Fruit fly (Drosophila melanogaster) whole organism, embryonic: ENCODE data around the gene CG5196.

Source experiments
- Adf1 ChIP-seq: fragments of 200-800 bp; sonication (Bioruptor generic); IDR thresholded peaks from 2 replicates; pipeline ENCODE4 v1.3.6; 2022; ENCODE audit warnings: missing biosample characterization, missing genetic modification characterization
- Bgb ChIP-seq: fragments of 200-800 bp; sonication (Bioruptor generic); IDR thresholded peaks from 2 replicates; pipeline ENCODE4 v1.3.6; 2022; ENCODE audit warnings: missing biosample characterization, missing genetic modification characterization; ENCODE audit not compliant: partially characterized antibody
- CG10321 ChIP-seq: fragments of 200-800 bp; sonication (Bioruptor generic); IDR thresholded peaks from 2 replicates; pipeline ENCODE4 v1.3.6; 2022; ENCODE audit warnings: missing biosample characterization, missing genetic modification characterization
- CG11504 ChIP-seq: fragments of 200-800 bp; sonication (Bioruptor generic); optimal IDR thresholded peaks from 3 replicates; lab custom pipeline; 2019; ENCODE audit warnings: missing biosample characterization, mild to moderate bottlenecking, missing genetic modification characterization, moderate library complexity
- CG11723 ChIP-seq: fragments of 200-800 bp; sonication (Bioruptor generic); optimal IDR thresholded peaks from 2 replicates; lab custom pipeline; 2017; ENCODE audit warnings: missing biosample characterization, mild to moderate bottlenecking, missing genetic modification characterization
- CG12104 ChIP-seq: fragments of 200-800 bp; sonication (Bioruptor generic); optimal IDR thresholded peaks from 3 replicates; lab custom pipeline; 2016; ENCODE audit warnings: missing biosample characterization, missing genetic modification characterization
- CG12391 ChIP-seq: fragments of 200-800 bp; sonication (Bioruptor generic); optimal IDR thresholded peaks from 3 replicates; lab custom pipeline; 2018; ENCODE audit warnings: missing biosample characterization, mild to moderate bottlenecking, missing genetic modification characterization, moderate library complexity
- CG13296 ChIP-seq: fragments of 200-800 bp; sonication (Bioruptor generic); optimal IDR thresholded peaks from 3 replicates; lab custom pipeline; 2018; ENCODE audit warnings: missing biosample characterization, mild to moderate bottlenecking, missing genetic modification characterization
- CG14014 ChIP-seq: fragments of 200-800 bp; sonication (Bioruptor generic); IDR thresholded peaks from 2 replicates; pipeline ENCODE4 v1.3.6; 2022; ENCODE audit warnings: missing biosample characterization, missing genetic modification characterization
- CG15269 ChIP-seq: fragments of 200-800 bp; sonication (Bioruptor generic); optimal IDR thresholded peaks from 2 replicates; lab custom pipeline; 2018; ENCODE audit warnings: missing biosample characterization, mild to moderate bottlenecking, missing genetic modification characterization, moderate library complexity
- CG16779 ChIP-seq: fragments of 200-800 bp; sonication (Bioruptor generic); IDR thresholded peaks from 2 replicates; pipeline ENCODE4 v1.3.6; 2022; ENCODE audit warnings: missing biosample characterization, missing genetic modification characterization
- CG17186 ChIP-seq: fragments of 200-800 bp; sonication (Bioruptor generic); optimal IDR thresholded peaks from 3 replicates; lab custom pipeline; 2017; ENCODE audit warnings: missing biosample characterization, missing genetic modification reagents, missing genetic modification characterization
- CG18619 ChIP-seq: fragments of 200-800 bp; sonication (Bioruptor generic); optimal IDR thresholded peaks from 3 replicates; lab custom pipeline; 2017; ENCODE audit warnings: missing biosample characterization, mild to moderate bottlenecking, missing genetic modification characterization
- CG33213 ChIP-seq: fragments of 200-800 bp; sonication (Bioruptor generic); optimal IDR thresholded peaks from 3 replicates; lab custom pipeline; 2016; ENCODE audit warnings: missing biosample characterization, missing genetic modification characterization
- CG34224 ChIP-seq: fragments of 200-800 bp; sonication (Bioruptor generic); IDR thresholded peaks from 3 replicates; pipeline ENCODE4 v1.3.6; 2022; ENCODE audit warnings: missing biosample characterization, missing genetic modification characterization; ENCODE audit not compliant: partially characterized antibody
- CG34422 ChIP-seq: fragments of 200-800 bp; sonication (Bioruptor generic); IDR thresholded peaks from 3 replicates; pipeline ENCODE4 v1.3.6; 2022; ENCODE audit warnings: missing biosample characterization, missing genetic modification characterization
- CG5245 ChIP-seq: fragments of 200-800 bp; sonication (Bioruptor generic); optimal IDR thresholded peaks from 3 replicates; lab custom pipeline; 2016; ENCODE audit warnings: missing biosample characterization, missing genetic modification characterization
- CG6272 ChIP-seq: fragments of 200-800 bp; sonication (Bioruptor generic); IDR thresholded peaks from 2 replicates; pipeline ENCODE4 v1.3.6; 2022; ENCODE audit warnings: missing biosample characterization, missing genetic modification characterization
- CG7372 ChIP-seq: fragments of 200-800 bp; sonication (Bioruptor generic); IDR thresholded peaks from 2 replicates; pipeline ENCODE4 v1.3.6; 2022; ENCODE audit warnings: missing biosample characterization, missing genetic modification characterization
- CG7839 ChIP-seq: fragments of 200-800 bp; sonication (Bioruptor generic); optimal IDR thresholded peaks from 3 replicates; lab custom pipeline; 2018; ENCODE audit warnings: missing biosample characterization, mild to moderate bottlenecking, missing genetic modification characterization, moderate library complexity
- CG7987 ChIP-seq: fragments of 200-800 bp; sonication (Bioruptor generic); optimal IDR thresholded peaks from 2 replicates; lab custom pipeline; 2018; ENCODE audit warnings: missing biosample characterization, mild to moderate bottlenecking, missing genetic modification characterization, moderate library complexity
- CG8944 ChIP-seq: fragments of 200-800 bp; sonication (Bioruptor generic); optimal IDR thresholded peaks from 3 replicates; lab custom pipeline; 2016; ENCODE audit warnings: missing biosample characterization, missing genetic modification characterization
- CG9932 ChIP-seq: fragments of 200-800 bp; sonication (Bioruptor generic); IDR thresholded peaks from 2 replicates; pipeline ENCODE4 v1.3.6; 2022; ENCODE audit warnings: missing biosample characterization, missing genetic modification characterization
- Camta ChIP-seq: fragments of 200-800 bp; sonication (Bioruptor generic); optimal IDR thresholded peaks from 2 replicates; lab custom pipeline; 2016; ENCODE audit warnings: missing biosample characterization, missing genetic modification characterization
- D19B ChIP-seq: fragments of 200-800 bp; sonication (Bioruptor generic); optimal IDR thresholded peaks from 2 replicates; lab custom pipeline; 2017; ENCODE audit warnings: missing biosample characterization, mild to moderate bottlenecking, missing genetic modification characterization
- E2f2 ChIP-seq: fragments of 200-800 bp; sonication (Bioruptor generic); IDR thresholded peaks from 2 replicates; pipeline ENCODE4 v1.3.6; 2022; ENCODE audit warnings: missing biosample characterization, missing genetic modification characterization
- Ets97D ChIP-seq: fragments of 200-800 bp; sonication (Bioruptor generic); optimal IDR thresholded peaks from 3 replicates; lab custom pipeline; 2016; ENCODE audit warnings: missing biosample characterization, missing genetic modification characterization
- H15 ChIP-seq: fragments of 200-800 bp; sonication (Bioruptor generic); IDR thresholded peaks from 3 replicates; pipeline ENCODE4 v1.3.6; 2022; ENCODE audit warnings: missing biosample characterization, missing genetic modification characterization
- Hr78 ChIP-seq, 2 experiments: fragments of 200-800 bp in 1 of 2; fragments of >200 bp in 1 of 2; sonication (Bioruptor generic) in 1 of 2; optimal IDR thresholded peaks; 2 replicates each; lab custom pipeline; 2017 to 2019; ENCODE audit warnings: missing biosample characterization in 2 of 2, missing genetic modification characterization in 2 of 2, mild to moderate bottlenecking in 1 of 2, moderate library complexity in 1 of 2
- Lim3 ChIP-seq: fragments of 200-800 bp; sonication (Bioruptor generic); IDR thresholded peaks from 2 replicates; pipeline ENCODE4 v1.3.6; 2022; ENCODE audit warnings: missing biosample characterization, missing genetic modification characterization
- Opbp ChIP-seq: fragments of 200-800 bp; sonication (Bioruptor generic); IDR thresholded peaks from 3 replicates; pipeline ENCODE4 v1.3.6; 2022; ENCODE audit warnings: missing biosample characterization, missing genetic modification characterization; ENCODE audit not compliant: partially characterized antibody
- Rx ChIP-seq: fragments of 200-800 bp; sonication (Bioruptor generic); IDR thresholded peaks from 2 replicates; pipeline ENCODE4 v1.3.6; 2022; ENCODE audit warnings: missing biosample characterization, missing genetic modification characterization
- Sox102F ChIP-seq: fragments of 200-800 bp; sonication (Bioruptor generic); optimal IDR thresholded peaks from 2 replicates; lab custom pipeline; 2018; ENCODE audit warnings: missing biosample characterization, mild to moderate bottlenecking, missing genetic modification characterization, moderate library complexity
- Sry-δ ChIP-seq: fragments of 200-800 bp; sonication (Bioruptor generic); optimal IDR thresholded peaks from 2 replicates; lab custom pipeline; 2016; ENCODE audit warnings: missing biosample characterization, missing genetic modification characterization
- ap ChIP-seq: fragments of 200-800 bp; sonication (Bioruptor generic); IDR thresholded peaks from 2 replicates; pipeline ENCODE4 v1.3.6; 2022; ENCODE audit warnings: missing biosample characterization, missing genetic modification characterization
- btn ChIP-seq: fragments of 200-800 bp; sonication (Bioruptor generic); optimal IDR thresholded peaks from 2 replicates; lab custom pipeline; 2016; ENCODE audit warnings: missing biosample characterization, missing genetic modification characterization
- cad ChIP-seq: fragments of >200 bp; optimal IDR thresholded peaks from 2 replicates; lab custom pipeline; 2017; ENCODE audit warnings: missing biosample characterization, missing genetic modification characterization
- cato ChIP-seq: fragments of 200-800 bp; sonication (Bioruptor generic); optimal IDR thresholded peaks from 2 replicates; lab custom pipeline; 2016; ENCODE audit warnings: missing biosample characterization, missing genetic modification characterization, borderline replicate concordance
- chm ChIP-seq: fragments of 200-800 bp; sonication (Bioruptor generic); IDR thresholded peaks from 2 replicates; pipeline ENCODE4 v1.3.6; 2022; ENCODE audit warnings: missing biosample characterization, missing genetic modification characterization
- chn ChIP-seq: fragments of 200-800 bp; sonication (Bioruptor generic); optimal IDR thresholded peaks from 2 replicates; lab custom pipeline; 2016; ENCODE audit warnings: missing biosample characterization, missing genetic modification characterization
- crc ChIP-seq: fragments of 200-800 bp; sonication (Bioruptor generic); optimal IDR thresholded peaks from 2 replicates; lab custom pipeline; 2016; ENCODE audit warnings: missing biosample characterization, missing genetic modification characterization
- cwo ChIP-seq: fragments of 200-800 bp; sonication (Bioruptor generic); optimal IDR thresholded peaks from 3 replicates; lab custom pipeline; 2017; ENCODE audit warnings: missing biosample characterization, missing genetic modification characterization, mild to moderate bottlenecking, moderate library complexity, missing genetic modification reagents
- esg ChIP-seq: fragments of 200-800 bp; sonication (Bioruptor generic); conservative IDR thresholded peaks from 2 replicates; pipeline ENCODE4 v1.3.6; 2022; ENCODE audit warnings: missing biosample characterization, missing genetic modification characterization
- exex ChIP-seq: fragments of 200-800 bp; sonication (Bioruptor generic); optimal IDR thresholded peaks from 4 replicates; lab custom pipeline; 2018; ENCODE audit warnings: missing biosample characterization, mild to moderate bottlenecking, missing genetic modification characterization, moderate library complexity
- inv ChIP-seq: fragments of 200-800 bp; sonication (Bioruptor generic); IDR thresholded peaks from 2 replicates; pipeline ENCODE4 v1.3.6; 2022; ENCODE audit warnings: missing biosample characterization, missing genetic modification characterization; ENCODE audit not compliant: partially characterized antibody
- pho ChIP-seq: fragments of 200-800 bp; sonication (Bioruptor generic); optimal IDR thresholded peaks from 2 replicates; lab custom pipeline; 2016; ENCODE audit warnings: missing biosample characterization, missing genetic modification characterization
- sd ChIP-seq: fragments of 200-800 bp; sonication (Bioruptor generic); optimal IDR thresholded peaks from 3 replicates; lab custom pipeline; 2018; ENCODE audit warnings: missing biosample characterization, mild to moderate bottlenecking, missing genetic modification characterization, moderate library complexity
- sens ChIP-seq: fragments of 200-800 bp; sonication (Bioruptor generic); peaks from one replicate; lab custom pipeline; 2016; ENCODE audit warnings: missing biosample characterization, missing genetic modification characterization
- shn ChIP-seq: fragments of 200-800 bp; sonication (Bioruptor generic); optimal IDR thresholded peaks from 3 replicates; lab custom pipeline; 2016; ENCODE audit warnings: missing biosample characterization, missing genetic modification characterization
- slou ChIP-seq: fragments of 200-800 bp; sonication (Bioruptor generic); optimal IDR thresholded peaks from 3 replicates; lab custom pipeline; 2016; ENCODE audit warnings: missing biosample characterization, missing genetic modification characterization
- slp2 ChIP-seq: fragments of 200-800 bp; sonication (Bioruptor generic); optimal IDR thresholded peaks from 2 replicates; lab custom pipeline; 2016; ENCODE audit warnings: missing biosample characterization, missing genetic modification characterization

The CG5196 gene

DNA sequence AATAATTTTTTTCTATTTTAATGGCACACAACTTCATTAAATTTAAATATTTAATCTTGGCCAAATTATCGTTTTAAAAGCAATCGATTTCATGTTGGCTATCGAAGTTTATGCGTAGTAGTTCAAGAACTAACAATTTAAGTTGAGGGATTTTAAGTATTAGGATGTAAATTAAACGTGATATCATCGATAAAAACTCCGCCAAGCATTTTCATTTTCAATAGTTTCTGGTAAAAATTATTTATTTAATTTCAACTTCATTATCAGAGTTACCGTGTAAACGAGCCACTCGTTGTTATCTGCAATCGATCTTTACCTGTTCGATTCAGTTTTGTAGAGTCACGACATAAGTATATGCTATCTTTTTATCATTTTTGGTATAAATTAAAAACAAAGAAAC is 5.2 kb upstream of the CG5196 start (continued):
- peak; percentile 92 for TF ChIP-seq CG16779 (GFP tag; lab: Robert Waterston, UW)
- TF ChIP-seq inv (GFP tag; lab: Robert Waterston, UW): no peak
- peak; percentile 77 for TF ChIP-seq Adf1 (GFP tag; lab: Robert Waterston, UW)
- no peak for TF ChIP-seq Bgb (GFP tag; lab: Robert Waterston, UW)
- TF ChIP-seq CG7372 (GFP tag; lab: Robert Waterston, UW): peak; percentile 97
- peak; percentile 98 for TF ChIP-seq CG15269 (tag; lab: Kevin White, UChicago)
- peak; percentile 91 for TF ChIP-seq crc (GFP tag; lab: Kevin White, UChicago)
- peak; percentile 99 for TF ChIP-seq CG7839 (tag; lab: Kevin White, UChicago)
- peak; percentile 88 for TF ChIP-seq sd (tag; lab: Kevin White, UChicago)
- TF ChIP-seq CG8944: peak; percentile 87
- peak; percentile 96 for TF ChIP-seq CG7987 (GFP tag; lab: Kevin White, UChicago)
- TF ChIP-seq CG14014 (GFP tag; lab: Robert Waterston, UW): peak; percentile 97
- peak; percentile 94 for TF ChIP-seq CG18619
- TF ChIP-seq CG13296: peak; percentile 99
- peak; percentile 92 for TF ChIP-seq H15 (GFP tag; lab: Robert Waterston, UW)
- peak; percentile 98 for TF ChIP-seq CG12104 (GFP tag; lab: Kevin White, UChicago)
- TF ChIP-seq ap: peak; percentile 97
- peak; percentile 96 for TF ChIP-seq Camta (GFP tag; lab: Kevin White, UChicago)
- TF ChIP-seq CG10321 (GFP tag; lab: Robert Waterston, UW): peak; percentile 81
- peak; percentile 88 for TF ChIP-seq Lim3 (GFP tag; lab: Robert Waterston, UW)
- peak; percentile 94 for TF ChIP-seq Rx (GFP tag; lab: Robert Waterston, UW)
- peak; percentile 97 for TF ChIP-seq CG11504 (tag; lab: Kevin White, UChicago)
- peak; percentile 55; the same call in 1 of the 3 replicates for TF ChIP-seq CG34224 (GFP tag; lab: Robert Waterston, UW)
- TF ChIP-seq CG5245 (GFP tag; lab: Kevin White, UChicago): peak; percentile 94
- no peak for TF ChIP-seq cad
- TF ChIP-seq Sox102F (GFP tag; lab: Kevin White, UChicago): peak; percentile 98
- peak; percentile 94 for TF ChIP-seq cwo (GFP tag; lab: Kevin White, UChicago)
- TF ChIP-seq chn (GFP tag; lab: Kevin White, UChicago): peak; percentile 95
- peak; percentile 99 for TF ChIP-seq CG33213
- peak; percentile 93 for TF ChIP-seq esg
- TF ChIP-seq CG9932 (GFP tag; lab: Robert Waterston, UW): no peak; the same call in 1 of the 2 replicates
- peak in 1 of 2 experiments; percentile 89 for TF ChIP-seq Hr78 (GFP tag; optimal IDR thresholded peaks at IDR 0.05; lab: Kevin White, UChicago)
- peak; percentile 96 for TF ChIP-seq CG34422 (GFP tag; lab: Robert Waterston, UW)
- peak; percentile 98 for TF ChIP-seq btn (GFP tag; lab: Kevin White, UChicago)
- TF ChIP-seq pho (GFP tag; lab: Kevin White, UChicago): peak; percentile 91
- peak; percentile 75 for TF ChIP-seq shn (GFP tag; lab: Kevin White, UChicago)
- TF ChIP-seq CG17186: peak; percentile 97
- TF ChIP-seq slou (GFP tag; lab: Kevin White, UChicago): peak; percentile 86
- TF ChIP-seq exex (tag; lab: Kevin White, UChicago): peak; percentile 92
- peak; percentile 99 for TF ChIP-seq CG12391
- TF ChIP-seq Sry-δ (GFP tag; lab: Kevin White, UChicago): peak; percentile 66
- peak; percentile 95 for TF ChIP-seq D19B
- peak; percentile 85 for TF ChIP-seq E2f2 (GFP tag; lab: Robert Waterston, UW)
- TF ChIP-seq CG6272: peak; percentile 73
- TF ChIP-seq cato: peak; percentile 94
- peak; percentile 94 for TF ChIP-seq CG11723
- TF ChIP-seq Ets97D: peak; percentile 90
- TF ChIP-seq sens (GFP tag; lab: Kevin White, UChicago): peak; percentile 99
- TF ChIP-seq chm (GFP tag; lab: Robert Waterston, UW): peak; percentile 100
- TF ChIP-seq Opbp (GFP tag; lab: Robert Waterston, UW): no peak
- peak; percentile 93 for TF ChIP-seq slp2 (GFP tag; lab: Kevin White, UChicago)
